Worm (Caenorhabditis elegans) whole organism, L2 larva: ENCODE measurements around the gene B0361.3.

Source experiments
- C34F6.9 ChIP-seq: fragments of 150-350 bp; optimal IDR thresholded peaks from 2 replicates; lab custom pipeline; 2014; ENCODE audit warnings: missing biosample characterization, missing genetic modification characterization
- F13H6.1 ChIP-seq: sonication (generic microtip); optimal IDR thresholded peaks from 2 replicates; lab custom pipeline; 2016; ENCODE audit warnings: missing genetic modification characterization, missing compliant biosample characterization
- R02D3.7 ChIP-seq: fragments of 150-350 bp; optimal IDR thresholded peaks from 2 replicates; lab custom pipeline; 2014; ENCODE audit warnings: missing biosample characterization, missing genetic modification characterization
- Y55F3AM.14 ChIP-seq: fragments of 200-800 bp; sonication (Bioruptor generic); optimal IDR thresholded peaks from 2 replicates; lab custom pipeline; 2018; ENCODE audit warnings: mild to moderate bottlenecking, missing genetic modification characterization, missing compliant biosample characterization
- ZK546.5 ChIP-seq: sonication (generic microtip); optimal IDR thresholded peaks from 2 replicates; lab custom pipeline; 2017; ENCODE audit warnings: missing biosample characterization, missing genetic modification characterization
- alr-1 ChIP-seq: fragments of 150-350 bp; optimal IDR thresholded peaks from 2 replicates; lab custom pipeline; 2014; ENCODE audit warnings: missing biosample characterization, missing genetic modification characterization
- aly-2 ChIP-seq: fragments of 150-350 bp; optimal IDR thresholded peaks from 2 replicates; lab custom pipeline; 2014; ENCODE audit warnings: missing biosample characterization, missing genetic modification characterization
- ama-1 ChIP-seq: fragments of 150-350 bp; optimal IDR thresholded peaks from 2 replicates; lab custom pipeline; 2018; ENCODE audit warnings: inconsistent platforms
- blmp-1 ChIP-seq: sonication (generic microtip); optimal IDR thresholded peaks from 2 replicates; lab custom pipeline; 2017; ENCODE audit warnings: missing genetic modification characterization, mild to moderate bottlenecking, missing compliant biosample characterization, antibody characterized with exemption, moderate library complexity; ENCODE audit not compliant: insufficient read depth
- ceh-16 ChIP-seq: fragments of 150-350 bp; optimal IDR thresholded peaks from 2 replicates; lab custom pipeline; 2014; ENCODE audit warnings: missing biosample characterization, missing genetic modification characterization
- ceh-82 ChIP-seq: fragments of 150-350 bp; optimal IDR thresholded peaks from 2 replicates; lab custom pipeline; 2014; ENCODE audit warnings: missing biosample characterization, missing genetic modification characterization
- crh-2 ChIP-seq: sonication (generic microtip); optimal IDR thresholded peaks from 2 replicates; lab custom pipeline; 2017; ENCODE audit warnings: missing biosample characterization, missing genetic modification characterization
- dmd-4 ChIP-seq: sonication (generic microtip); optimal IDR thresholded peaks from 2 replicates; lab custom pipeline; 2017; ENCODE audit warnings: missing biosample characterization, missing genetic modification characterization
- egl-27 ChIP-seq: sonication (generic microtip); optimal IDR thresholded peaks from 3 replicates; lab custom pipeline; 2017; ENCODE audit warnings: missing biosample characterization, missing genetic modification reagents, missing genetic modification characterization
- elt-1 ChIP-seq: fragments of 150-350 bp; optimal IDR thresholded peaks from 2 replicates; lab custom pipeline; 2014; ENCODE audit warnings: missing biosample characterization, missing genetic modification characterization
- elt-3 ChIP-seq: sonication (generic microtip); optimal IDR thresholded peaks from 2 replicates; lab custom pipeline; 2017; ENCODE audit warnings: missing biosample characterization, missing genetic modification characterization
- fos-1 ChIP-seq: fragments of 150-350 bp; optimal IDR thresholded peaks from 2 replicates; lab custom pipeline; 2014; ENCODE audit warnings: missing biosample characterization, missing genetic modification characterization
- gmeb-1 ChIP-seq: fragments of 150-350 bp; optimal IDR thresholded peaks from 2 replicates; lab custom pipeline; 2014; ENCODE audit warnings: missing biosample characterization, missing genetic modification characterization
- lin-11 ChIP-seq: fragments of 150-350 bp; sonication (generic microtip); optimal IDR thresholded peaks from 2 replicates; lab custom pipeline; 2014; ENCODE audit warnings: missing biosample characterization, missing genetic modification characterization, inconsistent platforms, mixed read lengths
- lin-13 ChIP-seq: fragments of 150-350 bp; optimal IDR thresholded peaks from 2 replicates; lab custom pipeline; 2014; ENCODE audit warnings: missing biosample characterization, missing genetic modification reagents, missing genetic modification characterization
- lin-39 ChIP-seq: fragments of 150-350 bp; optimal IDR thresholded peaks from 2 replicates; lab custom pipeline; 2014; ENCODE audit warnings: missing biosample characterization, missing genetic modification reagents, missing genetic modification characterization
- lsy-2 ChIP-seq, 2 experiments: fragments of 150-350 bp in 1 of 2; sonication (generic microtip) in 1 of 2; optimal IDR thresholded peaks; 2 replicates each; lab custom pipeline; 2014 to 2017; ENCODE audit warnings: missing biosample characterization in 2 of 2, missing genetic modification characterization in 2 of 2
- mab-5 ChIP-seq: fragments of 150-350 bp; optimal IDR thresholded peaks from 2 replicates; lab custom pipeline; 2014; ENCODE audit warnings: missing biosample characterization, missing genetic modification characterization
- mbf-1 ChIP-seq: sonication (generic microtip); optimal IDR thresholded peaks from 2 replicates; lab custom pipeline; 2017; ENCODE audit warnings: missing biosample characterization, missing genetic modification characterization
- mdl-1 ChIP-seq, 2 experiments: fragments of 150-350 bp in 1 of 2; sonication (generic microtip) in 1 of 2; optimal IDR thresholded peaks; 2 replicates each; lab custom pipeline; 2017; ENCODE audit warnings: missing biosample characterization in 2 of 2, missing genetic modification characterization in 2 of 2
- nhr-10 ChIP-seq: sonication (generic microtip); optimal IDR thresholded peaks from 2 replicates; lab custom pipeline; 2017; ENCODE audit warnings: missing biosample characterization, missing genetic modification characterization
- nhr-11 ChIP-seq: fragments of 150-350 bp; optimal IDR thresholded peaks from 2 replicates; lab custom pipeline; 2014; ENCODE audit warnings: missing biosample characterization, missing genetic modification characterization
- nhr-12 ChIP-seq: fragments of 150-350 bp; optimal IDR thresholded peaks from 2 replicates; lab custom pipeline; 2014; ENCODE audit warnings: missing biosample characterization, missing genetic modification characterization
- nhr-129 ChIP-seq: fragments of 150-350 bp; optimal IDR thresholded peaks from 2 replicates; lab custom pipeline; 2014; ENCODE audit warnings: missing biosample characterization, missing genetic modification characterization
- nhr-21 ChIP-seq: fragments of 150-350 bp; optimal IDR thresholded peaks from 2 replicates; lab custom pipeline; 2014; ENCODE audit warnings: missing biosample characterization, missing genetic modification characterization
- nhr-23 ChIP-seq: fragments of 150-350 bp; optimal IDR thresholded peaks from 2 replicates; lab custom pipeline; 2014; ENCODE audit warnings: missing biosample characterization, missing genetic modification reagents, missing genetic modification characterization
- nhr-237 ChIP-seq: fragments of 150-350 bp; optimal IDR thresholded peaks from 2 replicates; lab custom pipeline; 2014; ENCODE audit warnings: missing biosample characterization, missing genetic modification characterization
- nhr-25 ChIP-seq: fragments of 150-350 bp; sonication (generic microtip); optimal IDR thresholded peaks from 3 replicates; lab custom pipeline; 2014; ENCODE audit warnings: missing biosample characterization, missing genetic modification characterization
- nhr-6 ChIP-seq: fragments of 150-350 bp; optimal IDR thresholded peaks from 2 replicates; lab custom pipeline; 2014; ENCODE audit warnings: missing biosample characterization, missing genetic modification characterization
- nhr-77 ChIP-seq: fragments of 150-350 bp; optimal IDR thresholded peaks from 2 replicates; lab custom pipeline; 2014; ENCODE audit warnings: missing biosample characterization, missing genetic modification characterization
- peb-1 ChIP-seq: fragments of 150-350 bp; optimal IDR thresholded peaks from 2 replicates; lab custom pipeline; 2014; ENCODE audit warnings: missing biosample characterization, missing genetic modification characterization
- sem-4 ChIP-seq: fragments of 150-350 bp; optimal IDR thresholded peaks from 2 replicates; lab custom pipeline; 2014; ENCODE audit warnings: missing biosample characterization, missing genetic modification reagents, missing genetic modification characterization
- skn-1 ChIP-seq: sonication (generic microtip); optimal IDR thresholded peaks from 2 replicates; lab custom pipeline; 2017; ENCODE audit warnings: missing biosample characterization, missing genetic modification characterization
- sma-3 ChIP-seq: sonication (generic microtip); optimal IDR thresholded peaks from 2 replicates; lab custom pipeline; 2016; ENCODE audit warnings: missing genetic modification reagents, missing genetic modification characterization, missing compliant biosample characterization
- sma-9 ChIP-seq, 2 experiments: fragments of 150-350 bp in 1 of 2; sonication (generic microtip) in 1 of 2; optimal IDR thresholded peaks; 2 replicates each; lab custom pipeline; 2014 to 2016; ENCODE audit warnings: missing genetic modification characterization in 2 of 2, mild to moderate bottlenecking in 1 of 2, missing biosample characterization in 1 of 2, missing compliant biosample characterization in 1 of 2, missing genetic modification reagents in 1 of 2, moderate library complexity in 1 of 2
- snpc-4 ChIP-seq: fragments of 150-350 bp; optimal IDR thresholded peaks from 2 replicates; lab custom pipeline; 2014; ENCODE audit warnings: missing biosample characterization, missing genetic modification characterization
- unc-39 ChIP-seq: fragments of 150-350 bp; optimal IDR thresholded peaks from 2 replicates; lab custom pipeline; 2014; ENCODE audit warnings: missing biosample characterization, missing genetic modification characterization
- unc-55 ChIP-seq: fragments of 150-350 bp; sonication (generic microtip); optimal IDR thresholded peaks from 3 replicates; lab custom pipeline; 2014; ENCODE audit warnings: missing biosample characterization, missing genetic modification reagents, missing genetic modification characterization
- unc-62 ChIP-seq: fragments of 150-350 bp; optimal IDR thresholded peaks from 2 replicates; lab custom pipeline; 2014; ENCODE audit warnings: missing biosample characterization, missing genetic modification reagents, missing genetic modification characterization
- zag-1 ChIP-seq: fragments of 150-350 bp; optimal IDR thresholded peaks from 2 replicates; lab custom pipeline; 2014; ENCODE audit warnings: missing biosample characterization, missing genetic modification characterization
- ztf-1 ChIP-seq: fragments of 200-800 bp; sonication (Bioruptor generic); conservative IDR thresholded peaks from 2 replicates; pipeline ENCODE4 v1.3.6; 2022; ENCODE audit warnings: missing genetic modification characterization, missing compliant biosample characterization
- ztf-11 ChIP-seq: sonication (generic microtip); optimal IDR thresholded peaks from 2 replicates; lab custom pipeline; 2017; ENCODE audit warnings: missing biosample characterization, missing genetic modification characterization
- ztf-4 ChIP-seq: fragments of 150-350 bp; optimal IDR thresholded peaks from 2 replicates; lab custom pipeline; 2014; ENCODE audit warnings: missing biosample characterization, missing genetic modification characterization

The B0361.3 gene

ce11 chrIII:7281179-7281578 is at the start of gene B0361.3:
B0361.3 (plus strand) TSS chrIII:7281462.
- TF ChIP-seq ztf-1 (GFP tag; lab: Robert Waterston, UW): no peak
- peak in 1 of 2 experiments; percentile 68 for TF ChIP-seq lsy-2 (tag; optimal IDR thresholded peaks at IDR 0.05; lab: Kevin White, UChicago)
- TF ChIP-seq unc-55 (GFP tag; lab: Kevin White, UChicago): peak; percentile 4
- TF ChIP-seq crh-2 (tag; lab: Kevin White, UChicago): peak; percentile 51

ce11 chrIII:7232782-7233181 is 48.5 kb upstream of the B0361.3 start, which contains the start of gene adr-2:
adr-2 (minus strand) TSS chrIII:7232882.
- TF ChIP-seq nhr-77 (tag; lab: Kevin White, UChicago) (no peak), egl-27 (no peak), nhr-10 (tag; lab: Kevin White, UChicago) (no peak), snpc-4 (tag; lab: Kevin White, UChicago) (no peak)

ce11 chrIII:7234148-7234547 is 47.1 kb upstream of the B0361.3 start, which contains the start of gene ndus-8:
ndus-8 (minus strand) TSS chrIII:7234202.
- TF ChIP-seq mab-5 (tag; lab: Kevin White, UChicago) (no peak), unc-62 (GFP tag; lab: Kevin White, UChicago) (no peak), F13H6.1 (tag; lab: Kevin White, UChicago) (peak; percentile 40), ztf-1 (GFP tag; lab: Robert Waterston, UW) (no peak), skn-1 (tag; lab: Kevin White, UChicago) (no peak), lin-13 (GFP tag; lab: Kevin White, UChicago) (peak; percentile 60), ztf-11 (tag; lab: Kevin White, UChicago) (no peak), R02D3.7 (tag; lab: Kevin White, UChicago) (no peak), egl-27 (peak; percentile 59), C34F6.9 (tag; lab: Kevin White, UChicago) (peak; percentile 79), nhr-10 (tag; lab: Kevin White, UChicago) (no peak), Y55F3AM.14 (GFP tag; lab: Kevin White, UChicago) (no peak), nhr-12 (tag; lab: Kevin White, UChicago) (no peak), nhr-6 (peak; percentile 32), lsy-2 (tag; optimal IDR thresholded peaks at IDR 0.05; lab: Kevin White, UChicago) (peak; percentile 61 to 86), ceh-16 (tag; lab: Kevin White, UChicago) (no peak), aly-2 (tag; lab: Kevin White, UChicago) (no peak), nhr-21 (tag; lab: Kevin White, UChicago) (peak; percentile 54), nhr-237 (tag; lab: Kevin White, UChicago) (no peak), fos-1 (tag; lab: Kevin White, UChicago) (peak; percentile 7), alr-1 (tag; lab: Kevin White, UChicago) (no peak), sem-4 (tag; lab: Kevin White, UChicago) (peak; percentile 36), dmd-4 (no peak), elt-3 (no peak), snpc-4 (tag; lab: Kevin White, UChicago) (peak; percentile 74), nhr-129 (peak; percentile 43), zag-1 (tag; lab: Kevin White, UChicago) (no peak), unc-55 (GFP tag; lab: Kevin White, UChicago) (no peak), lin-11 (tag; lab: Kevin White, UChicago) (peak; percentile 54), ztf-4 (peak; percentile 59), gmeb-1 (tag; lab: Kevin White, UChicago) (peak; percentile 75), lin-39 (tag; lab: Kevin White, UChicago) (no peak), nhr-11 (tag; lab: Kevin White, UChicago) (no peak), nhr-23 (tag; lab: Kevin White, UChicago) (no peak), ceh-82 (tag; lab: Kevin White, UChicago) (no peak), sma-3 (GFP tag; lab: Kevin White, UChicago) (peak; percentile 58), mdl-1 (tag; optimal IDR thresholded peaks at IDR 0.05; lab: Kevin White, UChicago) (no peak), ZK546.5 (tag; lab: Kevin White, UChicago) (no peak), nhr-77 (tag; lab: Kevin White, UChicago) (no peak), crh-2 (tag; lab: Kevin White, UChicago) (peak; percentile 67), mbf-1 (no peak), nhr-25 (peak; percentile 69), peb-1 (no peak), sma-9 (GFP tag; optimal IDR thresholded peaks at IDR 0.05; lab: Kevin White, UChicago) (peak; percentile 86), sma-9 (tag; optimal IDR thresholded peaks at IDR 0.05; lab: Kevin White, UChicago) (no peak), unc-39 (tag; lab: Kevin White, UChicago) (no peak), blmp-1 (tag; lab: Kevin White, UChicago) (no peak), ama-1 (no peak), elt-1 (tag; lab: Kevin White, UChicago) (no peak)
